Worm (Caenorhabditis elegans): Measurements from ENCODE around the gene tbc-19.

- TF ChIP-seq ztf-25 (GFP tag; IDR thresholded peaks at IDR 0.05) = no peak
- TF ChIP-seq rcor-1 (GFP tag; IDR thresholded peaks at IDR 0.05) = no peak
- no peak for TF ChIP-seq egl-44 (GFP tag; IDR thresholded peaks at IDR 0.05)
Observed at ce11 chrX:14015366-14015765, 3.0 kb upstream of the tbc-19 start, which contains the start of gene C04C11.25.

All from whole organism, young adult.